Worm (Caenorhabditis elegans) whole organism, L2 larva: Measurements from ENCODE around the gene ugt-11.

Experiments
- aly-2 ChIP-seq: fragments of 150-350 bp; optimal IDR thresholded peaks from 2 replicates; lab custom pipeline; 2014; ENCODE audit warnings: missing biosample characterization, missing genetic modification characterization
- egl-27 ChIP-seq: sonication (generic microtip); optimal IDR thresholded peaks from 3 replicates; lab custom pipeline; 2017; ENCODE audit warnings: missing biosample characterization, missing genetic modification reagents, missing genetic modification characterization
- nhr-11 ChIP-seq: fragments of 150-350 bp; optimal IDR thresholded peaks from 2 replicates; lab custom pipeline; 2014; ENCODE audit warnings: missing biosample characterization, missing genetic modification characterization
- nhr-23 ChIP-seq: fragments of 150-350 bp; optimal IDR thresholded peaks from 2 replicates; lab custom pipeline; 2014; ENCODE audit warnings: missing biosample characterization, missing genetic modification reagents, missing genetic modification characterization
- zag-1 ChIP-seq: fragments of 150-350 bp; optimal IDR thresholded peaks from 2 replicates; lab custom pipeline; 2014; ENCODE audit warnings: missing biosample characterization, missing genetic modification characterization

DNA sequence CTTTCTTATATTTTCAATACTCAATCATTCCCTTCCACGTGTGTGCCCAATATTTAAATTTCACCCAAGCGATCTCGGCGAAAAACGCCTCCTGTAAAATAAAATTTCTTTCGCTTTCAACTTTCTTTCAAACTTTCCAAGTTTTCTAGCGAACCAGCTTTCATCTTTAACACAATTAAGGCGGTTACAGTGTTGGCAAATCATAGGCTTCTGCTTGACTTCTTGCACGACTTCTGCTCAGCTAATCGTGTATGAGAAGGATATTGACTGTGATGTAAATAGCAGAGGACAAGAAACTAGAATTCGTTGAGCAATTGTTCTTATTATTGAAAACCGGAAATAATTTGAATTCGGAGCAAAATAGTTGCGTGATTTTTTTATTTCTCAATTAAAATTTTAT is 3.6 kb downstream of the ugt-11 start:
- TF ChIP-seq zag-1 (tag; lab: Kevin White, UChicago) (no peak), nhr-23 (tag; lab: Kevin White, UChicago) (no peak), aly-2 (tag; lab: Kevin White, UChicago) (no peak), egl-27 (tag; lab: Kevin White, UChicago) (no peak), nhr-11 (tag; lab: Kevin White, UChicago) (no peak)
